Worm (Caenorhabditis elegans): Measurements from ENCODE around the gene acs-19.

DNA sequence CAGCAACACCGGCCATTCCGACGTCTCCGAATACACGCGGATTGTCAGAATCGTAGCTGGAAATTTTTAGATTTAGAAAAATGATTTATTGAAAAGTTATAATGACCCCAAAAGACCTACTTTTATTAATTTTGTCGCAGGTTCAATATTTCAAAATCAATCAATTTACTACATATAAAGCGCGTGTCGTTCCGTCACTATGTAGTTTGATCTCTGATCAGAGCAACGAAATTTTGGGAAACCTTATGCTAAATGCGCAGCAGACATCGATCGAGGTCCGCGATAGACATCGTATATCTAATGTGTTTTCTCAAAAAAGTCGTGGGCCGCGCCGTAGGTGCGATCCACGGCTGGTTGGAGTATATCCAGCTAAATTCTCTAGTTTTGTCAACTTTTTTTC lies 42.2 kb downstream of the acs-19 start:
- TF ChIP-seq med-1 (GFP tag; optimal IDR thresholded peaks at IDR 0.05; ENCODE audit: insufficient read depth): no peak
- TF ChIP-seq cog-1 (tag; optimal IDR thresholded peaks at IDR 0.05): no peak
- no peak for TF ChIP-seq ref-1 (GFP tag; conservative IDR thresholded peaks at IDR 0.05)
- TF ChIP-seq flt-1 (GFP tag; IDR thresholded peaks at IDR 0.05): no peak
- no peak for TF ChIP-seq ztf-23 (GFP tag; IDR thresholded peaks at IDR 0.05)
- no peak for TF ChIP-seq klf-2 (GFP tag; conservative IDR thresholded peaks at IDR 0.05)
- TF ChIP-seq T22C8.4 (GFP tag; IDR thresholded peaks at IDR 0.05): no peak
- no peak for TF ChIP-seq ztf-29 (GFP tag; IDR thresholded peaks at IDR 0.05)
- TF ChIP-seq tab-1 (GFP tag; IDR thresholded peaks at IDR 0.05): no peak
